Fruit fly (Drosophila melanogaster) whole organism, embryonic: ENCODE data around the gene CG15475.
A peak's percentile ranks its signal among the peaks of the same experiment; 100 is the strongest.

ENCODE experiments used
- Aef1 ChIP-seq: fragments of 200-800 bp; sonication (Bioruptor generic); IDR thresholded peaks from 3 replicates; pipeline ENCODE4 v1.3.6; 2022; ENCODE audit warnings: missing biosample characterization, missing genetic modification characterization
- Antp ChIP-seq: fragments of 200-800 bp; sonication (Bioruptor generic); optimal IDR thresholded peaks from 3 replicates; lab custom pipeline; 2016; ENCODE audit warnings: missing biosample characterization, missing genetic modification characterization
- CG10274 ChIP-seq: fragments of 200-800 bp; sonication (Bioruptor generic); optimal IDR thresholded peaks from 3 replicates; lab custom pipeline; 2017; ENCODE audit warnings: missing biosample characterization, mild to moderate bottlenecking, missing genetic modification characterization
- CG11560 ChIP-seq: fragments of 200-800 bp; sonication (Bioruptor generic); IDR thresholded peaks from 3 replicates; pipeline ENCODE4 v1.3.6; 2022; ENCODE audit warnings: missing biosample characterization, missing genetic modification characterization
- CG11723 ChIP-seq: fragments of 200-800 bp; sonication (Bioruptor generic); optimal IDR thresholded peaks from 2 replicates; lab custom pipeline; 2017; ENCODE audit warnings: missing biosample characterization, mild to moderate bottlenecking, missing genetic modification characterization
- CG12769 ChIP-seq: fragments of 200-800 bp; sonication (Bioruptor generic); optimal IDR thresholded peaks from 2 replicates; lab custom pipeline; 2019; ENCODE audit warnings: missing biosample characterization, mild to moderate bottlenecking, missing genetic modification characterization, moderate library complexity
- CG13287 ChIP-seq: fragments of 200-800 bp; sonication (Bioruptor generic); IDR thresholded peaks from 2 replicates; pipeline ENCODE4 v1.3.6; 2022; ENCODE audit warnings: missing biosample characterization, missing genetic modification characterization; ENCODE audit not compliant: partially characterized antibody
- CG13894 ChIP-seq: fragments of 200-800 bp; sonication (Bioruptor generic); optimal IDR thresholded peaks from 3 replicates; lab custom pipeline; 2018; ENCODE audit warnings: missing biosample characterization, mild to moderate bottlenecking, missing genetic modification characterization, moderate library complexity
- CG17829 ChIP-seq: fragments of 200-800 bp; optimal IDR thresholded peaks from 2 replicates; lab custom pipeline; 2019; ENCODE audit warnings: missing biosample characterization, mild to moderate bottlenecking, missing genetic modification characterization, moderate library complexity
- CG17912 ChIP-seq: fragments of 200-800 bp; sonication (Bioruptor generic); optimal IDR thresholded peaks from 2 replicates; lab custom pipeline; 2018; ENCODE audit warnings: missing biosample characterization, mild to moderate bottlenecking, missing genetic modification characterization
- CG18599 ChIP-seq: fragments of 200-800 bp; sonication (Bioruptor generic); optimal IDR thresholded peaks from 3 replicates; lab custom pipeline; 2017; ENCODE audit warnings: missing biosample characterization, missing genetic modification characterization, mild to moderate bottlenecking, moderate library complexity, missing genetic modification reagents
- CG2889 ChIP-seq: fragments of 200-800 bp; sonication (Bioruptor generic); IDR thresholded peaks from 3 replicates; pipeline ENCODE4 v1.3.6; 2022; ENCODE audit warnings: missing biosample characterization, missing genetic modification characterization
- CG31365 ChIP-seq: fragments of 200-800 bp; sonication (Bioruptor generic); optimal IDR thresholded peaks from 2 replicates; lab custom pipeline; 2018; ENCODE audit warnings: missing biosample characterization, mild to moderate bottlenecking, missing genetic modification characterization
- CG3847 ChIP-seq: fragments of 200-800 bp; sonication (Bioruptor generic); IDR thresholded peaks from 2 replicates; pipeline ENCODE4 v1.3.6; 2022; ENCODE audit warnings: missing biosample characterization, missing genetic modification characterization
- CG4360 ChIP-seq: fragments of 200-800 bp; sonication (Bioruptor generic); IDR thresholded peaks from 2 replicates; pipeline ENCODE4 v1.3.6; 2022; ENCODE audit warnings: missing biosample characterization, missing genetic modification characterization
- CG4854 ChIP-seq: fragments of 200-800 bp; sonication (Bioruptor generic); optimal IDR thresholded peaks from 2 replicates; lab custom pipeline; 2016; ENCODE audit warnings: missing biosample characterization, missing genetic modification characterization, inconsistent platforms
- CG6272 ChIP-seq: fragments of 200-800 bp; sonication (Bioruptor generic); IDR thresholded peaks from 2 replicates; pipeline ENCODE4 v1.3.6; 2022; ENCODE audit warnings: missing biosample characterization, missing genetic modification characterization
- CG6683 ChIP-seq: fragments of 200-800 bp; sonication (Bioruptor generic); optimal IDR thresholded peaks from 2 replicates; lab custom pipeline; 2017; ENCODE audit warnings: missing biosample characterization, mild to moderate bottlenecking, missing genetic modification characterization, missing genetic modification reagents
- CG7271 ChIP-seq: fragments of 200-800 bp; sonication (Bioruptor generic); optimal IDR thresholded peaks from 2 replicates; lab custom pipeline; 2018; ENCODE audit warnings: missing biosample characterization, mild to moderate bottlenecking, missing genetic modification characterization, moderate library complexity
- CG8290 ChIP-seq, 3 experiments: fragments of 200-800 bp; sonication (Bioruptor generic); optimal IDR thresholded peaks; 2 replicates each; lab custom pipeline; 2016 to 2019; ENCODE audit warnings: missing biosample characterization in 3 of 3, missing genetic modification characterization in 3 of 3, mild to moderate bottlenecking in 2 of 3, moderate library complexity in 1 of 3
- CG9215 ChIP-seq: fragments of 200-800 bp; sonication (Bioruptor generic); IDR thresholded peaks from 2 replicates; pipeline ENCODE4 v1.3.6; 2022; ENCODE audit warnings: missing biosample characterization, missing genetic modification characterization
- CG9932 ChIP-seq: fragments of 200-800 bp; sonication (Bioruptor generic); IDR thresholded peaks from 2 replicates; pipeline ENCODE4 v1.3.6; 2022; ENCODE audit warnings: missing biosample characterization, missing genetic modification characterization
- Ets65A ChIP-seq: fragments of 200-800 bp; sonication (Bioruptor generic); peaks from one replicate; lab custom pipeline; 2016; ENCODE audit warnings: missing biosample characterization, missing genetic modification characterization
- Fer2 ChIP-seq: fragments of 200-800 bp; sonication (Bioruptor generic); optimal IDR thresholded peaks from 2 replicates; lab custom pipeline; 2018; ENCODE audit warnings: missing biosample characterization, mild to moderate bottlenecking, missing genetic modification characterization, moderate library complexity
- GATAe ChIP-seq: fragments of 200-800 bp; sonication (Bioruptor generic); conservative IDR thresholded peaks from 2 replicates; pipeline ENCODE4 v1.3.6; 2022; ENCODE audit warnings: missing biosample characterization, missing genetic modification characterization
- HLHmδ ChIP-seq: fragments of 200-800 bp; sonication (Bioruptor generic); optimal IDR thresholded peaks from 2 replicates; lab custom pipeline; 2018; ENCODE audit warnings: missing biosample characterization, mild to moderate bottlenecking, missing genetic modification characterization, moderate library complexity
- HmgD ChIP-seq: fragments of 200-800 bp; sonication (Bioruptor generic); optimal IDR thresholded peaks from 3 replicates; lab custom pipeline; 2016; ENCODE audit warnings: missing biosample characterization, missing genetic modification characterization
- Mad ChIP-seq: fragments of 200-800 bp; sonication (Bioruptor generic); optimal IDR thresholded peaks from 2 replicates; lab custom pipeline; 2016; ENCODE audit warnings: missing biosample characterization, missing genetic modification characterization
- Max ChIP-seq: fragments of 200-800 bp; sonication (Bioruptor generic); optimal IDR thresholded peaks from 2 replicates; lab custom pipeline; 2016; ENCODE audit warnings: missing biosample characterization, mild to moderate bottlenecking, missing genetic modification characterization
- Med ChIP-seq: fragments of 200-800 bp; sonication (Bioruptor generic); peaks from one replicate; lab custom pipeline; 2016; ENCODE audit warnings: missing biosample characterization, missing genetic modification characterization, mild to moderate bottlenecking, inconsistent platforms, moderate library complexity
- NFAT ChIP-seq: fragments of 200-800 bp; sonication (Bioruptor generic); IDR thresholded peaks from 2 replicates; pipeline ENCODE4 v1.3.6; 2022; ENCODE audit warnings: missing biosample characterization, missing genetic modification characterization
- PHDP ChIP-seq: fragments of 200-800 bp; sonication (Bioruptor generic); optimal IDR thresholded peaks from 3 replicates; lab custom pipeline; 2018; ENCODE audit warnings: missing biosample characterization, mild to moderate bottlenecking, missing genetic modification characterization, moderate library complexity
- Ptx1 ChIP-seq: fragments of 200-800 bp; sonication (Bioruptor generic); IDR thresholded peaks from 2 replicates; pipeline ENCODE4 v1.3.6; 2022; ENCODE audit warnings: missing biosample characterization, missing genetic modification characterization
- Stat92E ChIP-seq, 3 experiments: fragments of >200 bp in 2 of 3; fragments of 200-800 bp in 1 of 3; sonication (Bioruptor generic) in 1 of 3; optimal IDR thresholded peaks; 2 replicates each; lab custom pipeline; 2017 to 2019; ENCODE audit warnings: missing biosample characterization in 3 of 3, missing genetic modification characterization in 3 of 3, mild to moderate bottlenecking in 1 of 3, moderate library complexity in 1 of 3
- abd-A ChIP-seq: fragments of 200-800 bp; sonication (Bioruptor generic); optimal IDR thresholded peaks from 3 replicates; lab custom pipeline; 2019; ENCODE audit warnings: missing biosample characterization, mild to moderate bottlenecking, missing genetic modification characterization, moderate library complexity
- ac ChIP-seq: fragments of 200-800 bp; sonication (Bioruptor generic); optimal IDR thresholded peaks from 3 replicates; lab custom pipeline; 2017; ENCODE audit warnings: missing biosample characterization, mild to moderate bottlenecking, missing genetic modification characterization
- ash1 ChIP-seq: fragments of 200-800 bp; sonication (Bioruptor generic); optimal IDR thresholded peaks from 2 replicates; lab custom pipeline; 2018; ENCODE audit warnings: missing biosample characterization, mild to moderate bottlenecking, missing genetic modification characterization
- dysf ChIP-seq: fragments of 200-800 bp; sonication (Bioruptor generic); IDR thresholded peaks from 3 replicates; pipeline ENCODE4 v1.3.6; 2022; ENCODE audit warnings: missing biosample characterization, missing genetic modification characterization
- esg ChIP-seq: fragments of 200-800 bp; sonication (Bioruptor generic); conservative IDR thresholded peaks from 2 replicates; pipeline ENCODE4 v1.3.6; 2022; ENCODE audit warnings: missing biosample characterization, missing genetic modification characterization
- fd3F ChIP-seq: fragments of 200-800 bp; sonication (Bioruptor generic); optimal IDR thresholded peaks from 2 replicates; lab custom pipeline; 2018; ENCODE audit warnings: missing biosample characterization, mild to moderate bottlenecking, missing genetic modification characterization, moderate library complexity
- grau ChIP-seq: fragments of 200-800 bp; optimal IDR thresholded peaks from 3 replicates; lab custom pipeline; 2019; ENCODE audit warnings: missing biosample characterization, mild to moderate bottlenecking, missing genetic modification characterization, moderate library complexity
- hth ChIP-seq: fragments of >200 bp; optimal IDR thresholded peaks from 2 replicates; lab custom pipeline; 2017; ENCODE audit warnings: inconsistent platforms
- kay ChIP-seq: fragments of 200-800 bp; sonication (Bioruptor generic); optimal IDR thresholded peaks from 2 replicates; lab custom pipeline; 2016; ENCODE audit warnings: missing biosample characterization, missing genetic modification characterization
- nmo ChIP-seq: fragments of 200-800 bp; sonication (Bioruptor generic); optimal IDR thresholded peaks from 2 replicates; lab custom pipeline; 2018; ENCODE audit warnings: missing biosample characterization, mild to moderate bottlenecking, missing genetic modification characterization, moderate library complexity
- org-1 ChIP-seq: fragments of 200-800 bp; sonication (Bioruptor generic); optimal IDR thresholded peaks from 2 replicates; lab custom pipeline; 2017; ENCODE audit warnings: missing biosample characterization, missing genetic modification characterization
- ro ChIP-seq: fragments of 200-800 bp; sonication (Bioruptor generic); IDR thresholded peaks from 2 replicates; pipeline ENCODE4 v1.3.6; 2022; ENCODE audit warnings: missing biosample characterization, missing genetic modification characterization
- row ChIP-seq: fragments of 200-800 bp; sonication (Bioruptor generic); IDR thresholded peaks from 3 replicates; pipeline ENCODE4 v1.3.6; 2022; ENCODE audit warnings: missing biosample characterization, missing genetic modification characterization
- slbo ChIP-seq: fragments of 200-800 bp; sonication (Bioruptor generic); IDR thresholded peaks from 2 replicates; pipeline ENCODE4 v1.3.6; 2022; ENCODE audit warnings: missing biosample characterization, missing genetic modification characterization
- so ChIP-seq: fragments of 200-800 bp; sonication (Bioruptor generic); IDR thresholded peaks from 3 replicates; pipeline ENCODE4 v1.3.6; 2022; ENCODE audit warnings: missing biosample characterization, missing genetic modification characterization
- sob ChIP-seq: fragments of 200-800 bp; sonication (Bioruptor generic); IDR thresholded peaks from 2 replicates; pipeline ENCODE4 v1.3.6; 2022; ENCODE audit warnings: missing biosample characterization, missing genetic modification characterization
- twi ChIP-seq: fragments of 200-800 bp; optimal IDR thresholded peaks from 2 replicates; lab custom pipeline; 2019; ENCODE audit warnings: missing biosample characterization, mild to moderate bottlenecking, missing genetic modification characterization, moderate library complexity

Gene CG15475

DNA sequence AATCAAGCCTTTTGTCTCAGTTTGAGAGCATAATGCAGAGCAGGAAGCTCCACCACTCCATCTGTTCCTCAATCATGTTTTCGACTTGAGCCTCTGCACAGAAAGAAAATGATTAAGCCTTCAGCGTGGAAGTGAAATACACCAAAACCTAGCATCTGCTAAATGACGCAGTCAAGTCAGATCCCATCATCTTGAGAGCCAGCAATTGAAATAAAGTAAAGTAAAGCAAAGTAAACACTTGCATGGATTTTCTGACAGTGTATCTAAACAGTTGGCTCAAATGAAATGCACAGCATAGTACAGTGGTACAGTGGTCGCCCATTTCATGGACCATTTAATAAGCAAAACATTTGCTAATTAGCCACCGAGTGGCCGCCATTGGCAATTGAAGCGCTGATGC, 16.6 kb upstream of the CG15475 start (continued):
- TF ChIP-seq CG12769 (peak; percentile 9), HmgD (GFP tag; lab: Kevin White, UChicago) (no peak), ash1 (GFP tag; lab: Kevin White, UChicago) (no peak), dysf (GFP tag; lab: Robert Waterston, UW) (0 out of 3 replicates have a peak, but pooled peaks have one; percentile 11), CG31365 (no peak), Max (no peak), CG17912 (GFP tag; lab: Kevin White, UChicago) (no peak), CG11560 (tag; lab: Robert Waterston, UW) (no peak), Ptx1 (GFP tag; lab: Robert Waterston, UW) (0 out of 2 replicates have a peak, but pooled peaks have one; percentile 16), ac (GFP tag; lab: Kevin White, UChicago) (no peak), CG2889 (GFP tag; lab: Robert Waterston, UW) (no peak), Ets65A (GFP tag; lab: Kevin White, UChicago) (peak; percentile 73), twi (no peak), CG6272 (GFP tag; lab: Robert Waterston, UW) (no peak), HLHmδ (no peak), GATAe (GFP tag; lab: Robert Waterston, UW) (no peak), CG10274 (GFP tag; lab: Kevin White, UChicago) (no peak), CG8290 (GFP tag; optimal IDR thresholded peaks at IDR 0.05; lab: Kevin White, UChicago) (no peak), CG8290 (tag; optimal IDR thresholded peaks at IDR 0.05; lab: Kevin White, UChicago) (peak in 1 of 2 experiments; percentile 37), Antp (GFP tag; lab: Kevin White, UChicago) (peak; percentile 2), grau (tag; lab: Kevin White, UChicago) (peak; percentile 16)
- TF ChIP-seq, all 482 proteins: peak for 25

- TF ChIP-seq Med (GFP tag; lab: Kevin White, UChicago) (peak; percentile 6), CG9215 (0 out of 2 replicates have a peak, but pooled peaks have one; percentile 5), CG13287 (GFP tag; lab: Robert Waterston, UW) (no peak), org-1 (GFP tag; lab: Kevin White, UChicago) (no peak), CG18599 (GFP tag; lab: Kevin White, UChicago) (no peak), CG9932 (GFP tag; lab: Robert Waterston, UW) (0 out of 2 replicates have a peak, but pooled peaks have one; percentile 14), abd-A (tag; lab: Kevin White, UChicago) (peak; percentile 72), CG4854 (GFP tag; lab: Kevin White, UChicago) (no peak), fd3F (GFP tag; lab: Kevin White, UChicago) (no peak), row (GFP tag; lab: Robert Waterston, UW) (0 out of 3 replicates have a peak, but pooled peaks have one; percentile 21), NFAT (no peak), CG4360 (GFP tag; lab: Robert Waterston, UW) (no peak), CG6683 (GFP tag; lab: Kevin White, UChicago) (no peak), PHDP (tag; lab: Kevin White, UChicago) (no peak), sob (GFP tag; lab: Robert Waterston, UW) (no peak), ro (no peak), Aef1 (GFP tag; lab: Robert Waterston, UW) (no peak), CG13894 (tag; lab: Kevin White, UChicago) (peak; percentile 59)
These were observed 13.0 kb upstream of the CG15475 start for dm6 chr2L:20601282-20601681.

DNA sequence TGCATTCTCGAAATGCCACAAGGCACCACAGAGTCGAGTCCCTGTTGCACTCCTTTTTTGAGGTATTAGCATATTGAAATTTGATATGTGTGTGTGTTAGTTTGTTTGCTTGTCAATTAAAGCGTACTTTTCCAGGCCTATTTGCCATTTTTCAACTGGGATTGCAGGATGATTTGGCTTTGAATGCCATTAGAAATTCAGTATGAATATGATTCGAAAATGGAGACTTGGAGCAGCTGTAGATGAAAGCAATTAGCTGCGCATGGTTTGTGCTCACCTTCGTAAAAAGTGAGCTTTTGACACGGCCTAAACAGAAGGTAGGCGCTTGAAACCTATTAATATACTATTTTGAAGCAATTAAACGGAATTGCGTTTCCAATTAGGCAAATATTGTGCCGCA, 10.2 kb upstream of the CG15475 start, which contains the start of gene CG31677:
TSS of gene CG31677 (minus strand) at position 101 of the 400 bp plus-strand sequence.
- TF ChIP-seq Fer2, result no peak
- no peak for TF ChIP-seq kay
- no peak for TF ChIP-seq CG3847
- TF ChIP-seq CG17829 (tag; lab: Kevin White, UChicago), result no peak
- no peak for TF ChIP-seq Stat92E (GFP tag; optimal IDR thresholded peaks at IDR 0.05; lab: Kevin White, UChicago)
- TF ChIP-seq esg, result no peak
- no peak for TF ChIP-seq CG11723 (GFP tag; lab: Kevin White, UChicago)
- TF ChIP-seq slbo (GFP tag; lab: Robert Waterston, UW), result no peak
- TF ChIP-seq Mad (GFP tag; lab: Kevin White, UChicago), result no peak
- TF ChIP-seq hth (lab: Kevin White, UChicago), result no peak
- no peak for TF ChIP-seq nmo
- TF ChIP-seq CG7271, result no peak
- TF ChIP-seq so (GFP tag; lab: Robert Waterston, UW), result no peak
